Worm (Caenorhabditis elegans) whole organism, L1 larva: Measurements from ENCODE around the gene ppat-1.

Experiments used
- C16A3.4 ChIP-seq: fragments of 150-350 bp; optimal IDR thresholded peaks from 2 replicates; lab custom pipeline; 2014; ENCODE audit warnings: missing biosample characterization, missing genetic modification characterization
- C34B4.2 ChIP-seq: sonication (generic microtip); optimal IDR thresholded peaks from 2 replicates; lab custom pipeline; 2017; ENCODE audit warnings: mild to moderate bottlenecking, missing genetic modification characterization, missing compliant biosample characterization
- Y116A8C.19 ChIP-seq: sonication (generic microtip); optimal IDR thresholded peaks from 2 replicates; lab custom pipeline; 2016; ENCODE audit warnings: missing compliant biosample characterization, missing genetic modification characterization, borderline replicate concordance
- aha-1 ChIP-seq: fragments of 150-350 bp; optimal IDR thresholded peaks from 2 replicates; lab custom pipeline; 2014; ENCODE audit warnings: missing biosample characterization, missing genetic modification characterization
- aly-2 ChIP-seq: fragments of 150-350 bp; optimal IDR thresholded peaks from 2 replicates; lab custom pipeline; 2014; ENCODE audit warnings: missing biosample characterization, missing genetic modification characterization
- ceh-63 ChIP-seq: fragments of 200-800 bp; sonication (Bioruptor generic); optimal IDR thresholded peaks from 2 replicates; lab custom pipeline; 2018; ENCODE audit warnings: mild to moderate bottlenecking, missing genetic modification characterization, missing compliant biosample characterization
- ceh-8 ChIP-seq: fragments of 200-800 bp; sonication (Bioruptor generic); optimal IDR thresholded peaks from 2 replicates; lab custom pipeline; 2018; ENCODE audit warnings: mild to moderate bottlenecking, missing genetic modification characterization, moderate library complexity, missing compliant biosample characterization
- ceh-88 ChIP-seq: fragments of 200-800 bp; sonication (Bioruptor generic); IDR thresholded peaks from 2 replicates; pipeline ENCODE4 v1.3.6; 2022; ENCODE audit warnings: missing genetic modification characterization, missing compliant biosample characterization
- dpl-1 ChIP-seq, 3 experiments: fragments of 150-350 bp in 2 of 3; sonication (generic microtip) in 1 of 3; optimal IDR thresholded peaks; 2 replicates each; lab custom pipeline; 2014 to 2017; ENCODE audit warnings: missing biosample characterization in 3 of 3, missing genetic modification characterization in 3 of 3, missing genetic modification reagents in 3 of 3
- efl-1 ChIP-seq, 4 experiments: fragments of 150-350 bp; optimal IDR thresholded peaks in 3 of 4; peaks in 1 of 4; 1 replicate in 1 of 4; 2 replicates in 3 of 4; lab custom pipeline; 2014; ENCODE audit warnings: missing biosample characterization in 2 of 4, missing genetic modification characterization in 2 of 4, missing genetic modification reagents in 2 of 4
- efl-3 ChIP-seq: fragments of 200-800 bp; sonication (Bioruptor generic); optimal IDR thresholded peaks from 2 replicates; lab custom pipeline; 2018; ENCODE audit warnings: mild to moderate bottlenecking, missing genetic modification characterization, missing compliant biosample characterization
- egl-13 ChIP-seq: sonication (generic microtip); optimal IDR thresholded peaks from 2 replicates; lab custom pipeline; 2016; ENCODE audit warnings: missing genotype, missing genetic modification reagents, missing genetic modification characterization, missing compliant biosample characterization
- ets-5 ChIP-seq: fragments of 200-800 bp; sonication (Bioruptor generic); IDR thresholded peaks from 2 replicates; pipeline ENCODE4 v1.3.6; 2022; ENCODE audit warnings: missing genetic modification characterization, missing compliant biosample characterization
- fkh-10 ChIP-seq: sonication (generic microtip); optimal IDR thresholded peaks from 2 replicates; lab custom pipeline; 2017; ENCODE audit warnings: missing biosample characterization, missing genetic modification reagents, missing genetic modification characterization
- grh-1 ChIP-seq: fragments of 200-800 bp; sonication (Bioruptor generic); IDR thresholded peaks from 2 replicates; pipeline ENCODE4 v1.3.6; 2022; ENCODE audit warnings: missing genetic modification reagents, missing genetic modification characterization, missing compliant biosample characterization
- hlh-4 ChIP-seq: sonication (generic microtip); optimal IDR thresholded peaks from 2 replicates; lab custom pipeline; 2016; ENCODE audit warnings: mild to moderate bottlenecking, missing genetic modification characterization, missing compliant biosample characterization
- hpl-2 ChIP-seq: fragments of 150-350 bp; optimal IDR thresholded peaks from 2 replicates; lab custom pipeline; 2014; ENCODE audit warnings: missing biosample characterization, missing genetic modification reagents, missing genetic modification characterization
- irx-1 ChIP-seq: sonication (generic microtip); optimal IDR thresholded peaks from 2 replicates; lab custom pipeline; 2016; ENCODE audit warnings: missing genetic modification characterization, missing compliant biosample characterization
- jun-1 ChIP-seq: fragments of 150-350 bp; optimal IDR thresholded peaks from 2 replicates; lab custom pipeline; 2014; ENCODE audit warnings: missing biosample characterization, missing genetic modification reagents, missing genetic modification characterization
- lin-35 ChIP-seq, 2 experiments: fragments of 150-350 bp; optimal IDR thresholded peaks; 2 replicates each; lab custom pipeline; 2014; ENCODE audit warnings: missing biosample characterization in 2 of 2, missing genetic modification characterization in 2 of 2, missing genetic modification reagents in 2 of 2
- lir-3 ChIP-seq: sonication (generic microtip); optimal IDR thresholded peaks from 2 replicates; lab custom pipeline; 2016; ENCODE audit warnings: mild to moderate bottlenecking, missing genetic modification characterization, moderate library complexity, missing compliant biosample characterization; ENCODE audit not compliant: poor library complexity
- lsy-2 ChIP-seq, 2 experiments: fragments of 150-350 bp; optimal IDR thresholded peaks; 2 replicates each; lab custom pipeline; 2014; ENCODE audit warnings: missing biosample characterization in 2 of 2, missing genetic modification characterization in 2 of 2
- mab-9 ChIP-seq: fragments of 200-800 bp; sonication (Bioruptor generic); IDR thresholded peaks from 2 replicates; pipeline ENCODE4 v1.3.6; 2022; ENCODE audit warnings: missing genetic modification reagents, missing genetic modification characterization, missing compliant biosample characterization
- mdl-1 ChIP-seq, 2 experiments: fragments of 150-350 bp; optimal IDR thresholded peaks; 2 replicates each; lab custom pipeline; 2014 to 2017; ENCODE audit warnings: missing biosample characterization in 2 of 2, missing genetic modification characterization in 2 of 2, inconsistent platforms in 1 of 2
- mep-1 ChIP-seq: fragments of 150-350 bp; optimal IDR thresholded peaks from 2 replicates; lab custom pipeline; 2014; ENCODE audit warnings: missing biosample characterization, missing genetic modification characterization
- nhr-19 ChIP-seq: fragments of 200-800 bp; sonication (Bioruptor generic); conservative IDR thresholded peaks from 2 replicates; pipeline ENCODE4 v1.3.6; 2022; ENCODE audit warnings: missing genetic modification characterization, missing compliant biosample characterization
- nhr-20 ChIP-seq: sonication (generic microtip); optimal IDR thresholded peaks from 2 replicates; lab custom pipeline; 2016; ENCODE audit warnings: mild to moderate bottlenecking, missing genetic modification characterization, missing compliant biosample characterization
- nhr-28 ChIP-seq: fragments of 150-350 bp; optimal IDR thresholded peaks from 2 replicates; lab custom pipeline; 2014; ENCODE audit warnings: missing biosample characterization, missing genetic modification characterization
- nhr-47 ChIP-seq: sonication (generic microtip); optimal IDR thresholded peaks from 2 replicates; lab custom pipeline; 2016; ENCODE audit warnings: mild to moderate bottlenecking, missing genetic modification characterization, moderate library complexity, missing compliant biosample characterization
- nhr-77 ChIP-seq: fragments of 150-350 bp; optimal IDR thresholded peaks from 2 replicates; lab custom pipeline; 2014; ENCODE audit warnings: missing biosample characterization, missing genetic modification characterization
- nhr-84 ChIP-seq: sonication (generic microtip); optimal IDR thresholded peaks from 2 replicates; lab custom pipeline; 2017; ENCODE audit warnings: missing biosample characterization, missing genetic modification characterization
- nhr-85 ChIP-seq: sonication (generic microtip); peaks from one replicate; lab custom pipeline; 2016; ENCODE audit warnings: missing genetic modification characterization, inconsistent platforms, missing compliant biosample characterization
- nhr-90 ChIP-seq: sonication (generic microtip); optimal IDR thresholded peaks from 2 replicates; lab custom pipeline; 2016; ENCODE audit warnings: mild to moderate bottlenecking, missing genetic modification characterization, missing compliant biosample characterization; ENCODE audit not compliant: poor library complexity
- pag-3 ChIP-seq: sonication (generic microtip); optimal IDR thresholded peaks from 2 replicates; lab custom pipeline; 2017; ENCODE audit warnings: missing genetic modification characterization, mild to moderate bottlenecking, missing compliant biosample characterization, antibody characterized with exemption, borderline replicate concordance; ENCODE audit not compliant: insufficient read depth
- pax-3 ChIP-seq: fragments of 200-800 bp; sonication (Bioruptor generic); optimal IDR thresholded peaks from 2 replicates; lab custom pipeline; 2018; ENCODE audit warnings: mild to moderate bottlenecking, missing genetic modification characterization, moderate library complexity, missing compliant biosample characterization
- pqm-1 ChIP-seq: sonication (generic microtip); optimal IDR thresholded peaks from 3 replicates; lab custom pipeline; 2017; ENCODE audit warnings: missing biosample characterization, missing genetic modification characterization
- skn-1 ChIP-seq: fragments of 150-350 bp; optimal IDR thresholded peaks from 2 replicates; lab custom pipeline; 2014; ENCODE audit warnings: missing biosample characterization, missing genetic modification characterization
- snu-23 ChIP-seq: sonication (generic microtip); optimal IDR thresholded peaks from 2 replicates; lab custom pipeline; 2016; ENCODE audit warnings: missing genetic modification characterization, missing compliant biosample characterization
- sox-4 ChIP-seq: sonication (generic microtip); optimal IDR thresholded peaks from 2 replicates; lab custom pipeline; 2016; ENCODE audit warnings: missing genetic modification characterization, missing compliant biosample characterization
- sptf-1 ChIP-seq: fragments of 150-350 bp; optimal IDR thresholded peaks from 2 replicates; lab custom pipeline; 2014; ENCODE audit warnings: missing biosample characterization, missing genetic modification characterization
- sup-37 ChIP-seq: fragments of 200-800 bp; sonication (Bioruptor generic); optimal IDR thresholded peaks from 2 replicates; lab custom pipeline; 2018; ENCODE audit warnings: mild to moderate bottlenecking, missing genetic modification characterization, missing compliant biosample characterization
- tbx-2 ChIP-seq: sonication (generic microtip); optimal IDR thresholded peaks from 2 replicates; lab custom pipeline; 2016; ENCODE audit warnings: missing genetic modification characterization, missing compliant biosample characterization
- unc-130 ChIP-seq: fragments of 150-350 bp; optimal IDR thresholded peaks from 2 replicates; lab custom pipeline; 2017; ENCODE audit warnings: missing biosample characterization, missing genetic modification characterization, inconsistent platforms
- unc-30 ChIP-seq: sonication (generic microtip); optimal IDR thresholded peaks from 2 replicates; lab custom pipeline; 2017; ENCODE audit warnings: missing biosample characterization, missing genetic modification characterization
- unc-62 ChIP-seq: fragments of 150-350 bp; optimal IDR thresholded peaks from 2 replicates; lab custom pipeline; 2014; ENCODE audit warnings: missing biosample characterization, missing genetic modification reagents, missing genetic modification characterization
- unc-86 ChIP-seq: sonication (generic microtip); optimal IDR thresholded peaks from 2 replicates; lab custom pipeline; 2016; ENCODE audit warnings: missing genetic modification characterization, missing compliant biosample characterization
- vab-15 ChIP-seq: sonication (generic microtip); optimal IDR thresholded peaks from 2 replicates; lab custom pipeline; 2017; ENCODE audit warnings: missing genotype, mild to moderate bottlenecking, missing genetic modification characterization, missing compliant biosample characterization
- xbp-1 ChIP-seq: sonication (generic microtip); optimal IDR thresholded peaks from 2 replicates; lab custom pipeline; 2016; ENCODE audit warnings: missing genetic modification characterization, missing compliant biosample characterization
- zag-1 ChIP-seq: fragments of 150-350 bp; optimal IDR thresholded peaks from 2 replicates; lab custom pipeline; 2014; ENCODE audit warnings: missing biosample characterization, missing genetic modification characterization
- ztf-11 ChIP-seq, 2 experiments: sonication (generic microtip); optimal IDR thresholded peaks; 2 replicates each; lab custom pipeline; 2016 to 2017; ENCODE audit warnings: missing genetic modification characterization in 2 of 2, missing biosample characterization in 1 of 2, missing compliant biosample characterization in 1 of 2
- ztf-4 ChIP-seq: fragments of 150-350 bp; optimal IDR thresholded peaks from 2 replicates; lab custom pipeline; 2014; ENCODE audit warnings: missing biosample characterization, missing genetic modification characterization

The ppat-1 gene

DNA sequence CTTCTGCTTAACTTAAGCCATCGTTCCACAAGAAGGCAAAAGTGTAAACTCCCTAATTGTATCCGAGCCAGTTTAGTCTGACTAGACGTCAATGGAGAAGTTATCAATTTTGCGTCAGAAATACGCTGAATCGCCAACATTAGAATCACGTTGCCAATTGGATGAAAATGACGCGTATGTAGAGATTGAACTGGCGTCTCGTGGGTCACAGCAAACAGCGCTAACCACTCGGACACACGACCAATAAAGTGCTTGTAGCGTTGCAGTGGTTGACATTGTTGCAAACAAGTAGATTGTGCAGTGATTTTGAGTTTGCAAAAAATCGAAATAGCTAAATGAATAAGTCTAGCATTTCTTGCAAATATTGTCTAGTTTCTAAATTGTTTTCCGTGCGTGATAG is 515 bp downstream of the ppat-1 start (continued):
- no peak for TF ChIP-seq nhr-28 (tag; lab: Kevin White, UChicago)
- TF ChIP-seq C16A3.4: peak; percentile 82
- TF ChIP-seq ceh-88 (GFP tag; lab: Robert Waterston, UW): no peak
- no peak for TF ChIP-seq egl-13 (tag; lab: Kevin White, UChicago)
- TF ChIP-seq nhr-20: peak; percentile 78
- TF ChIP-seq nhr-77: peak; percentile 66
- TF ChIP-seq lin-35 (GFP tag; optimal IDR thresholded peaks at IDR 0.05; lab: Kevin White, UChicago): peak; percentile 41 to 86
- no peak for TF ChIP-seq C34B4.2 (tag; lab: Kevin White, UChicago)
- TF ChIP-seq pax-3 (tag; lab: Kevin White, UChicago): peak; percentile 42
- TF ChIP-seq efl-1 (optimal IDR thresholded peaks at IDR 0.05; lab: Kevin White, UChicago): peak; percentile 50 to 72
- TF ChIP-seq efl-1 (GFP tag; optimal IDR thresholded peaks at IDR 0.05 in 1 of 2; lab: Kevin White, UChicago): peak; percentile 32 to 97
- TF ChIP-seq zag-1: no peak
- no peak for TF ChIP-seq efl-3 (GFP tag; lab: Kevin White, UChicago)
- TF ChIP-seq fkh-10 (GFP tag; lab: Kevin White, UChicago): no peak
- TF ChIP-seq nhr-47: peak; percentile 73
- peak; percentile 56 for TF ChIP-seq irx-1
- peak; percentile 6 for TF ChIP-seq unc-86 (tag; lab: Kevin White, UChicago)
- peak; percentile 87 for TF ChIP-seq snu-23 (GFP tag; lab: Kevin White, UChicago)
- TF ChIP-seq vab-15 (tag; lab: Kevin White, UChicago): no peak
- TF ChIP-seq mab-9: no peak

ce11 chrIII:4693281-4693680 is 4.2 kb downstream of the ppat-1 start, which contains the start of gene nifk-1:
TSS of gene nifk-1 (minus strand) at chrIII:4693307.
- TF ChIP-seq tbx-2 (tag; lab: Kevin White, UChicago): peak; percentile 37
- no peak for TF ChIP-seq hlh-4 (tag; lab: Kevin White, UChicago)
- TF ChIP-seq lir-3: no peak
- no peak for TF ChIP-seq ceh-8 (GFP tag; lab: Kevin White, UChicago)
- TF ChIP-seq nhr-85: peak; percentile 83
- no peak for TF ChIP-seq pax-3 (tag; lab: Kevin White, UChicago)
- no peak for TF ChIP-seq aha-1 (tag; lab: Kevin White, UChicago)
- no peak for TF ChIP-seq ets-5
- no peak for TF ChIP-seq hpl-2 (GFP tag; lab: Kevin White, UChicago)
- TF ChIP-seq unc-30 (tag; lab: Kevin White, UChicago): no peak
- TF ChIP-seq skn-1: peak; percentile 28
- TF ChIP-seq fkh-10 (GFP tag; lab: Kevin White, UChicago): peak; percentile 10
- TF ChIP-seq nhr-90 (tag; lab: Kevin White, UChicago): peak; percentile 51
- peak; percentile 48 for TF ChIP-seq xbp-1 (tag; lab: Kevin White, UChicago)
- no peak for TF ChIP-seq ztf-4 (tag; lab: Kevin White, UChicago)
- TF ChIP-seq pag-3 (tag; lab: Kevin White, UChicago): no peak
- TF ChIP-seq aly-2 (tag; lab: Kevin White, UChicago): no peak
- TF ChIP-seq lsy-2 (tag; optimal IDR thresholded peaks at IDR 0.05; lab: Kevin White, UChicago): peak; percentile 75 to 84
- TF ChIP-seq nhr-84 (tag; lab: Kevin White, UChicago): no peak
- TF ChIP-seq sptf-1: no peak
- TF ChIP-seq mdl-1 (tag; optimal IDR thresholded peaks at IDR 0.05; lab: Kevin White, UChicago): peak in 1 of 2 experiments; percentile 31
- peak; percentile 9 for TF ChIP-seq nhr-77
- TF ChIP-seq unc-130 (tag; lab: Kevin White, UChicago): peak; percentile 49
- no peak for TF ChIP-seq Y116A8C.19
- TF ChIP-seq pqm-1 (tag; lab: Kevin White, UChicago): no peak
- peak; percentile 61 for TF ChIP-seq nhr-47
- TF ChIP-seq sup-37 (GFP tag; lab: Kevin White, UChicago): no peak
- TF ChIP-seq mep-1 (tag; lab: Kevin White, UChicago): peak; percentile 68
- no peak for TF ChIP-seq ceh-63 (GFP tag; lab: Kevin White, UChicago)
- no peak for TF ChIP-seq unc-62 (GFP tag; lab: Kevin White, UChicago)
- TF ChIP-seq sox-4 (tag; lab: Kevin White, UChicago): no peak
- TF ChIP-seq grh-1 (GFP tag; lab: Robert Waterston, UW): no peak
- peak; percentile 21 for TF ChIP-seq jun-1
- TF ChIP-seq nhr-19: peak; percentile 59
- TF ChIP-seq ceh-88 (GFP tag; lab: Robert Waterston, UW): no peak
- no peak for TF ChIP-seq mab-9
- no peak for TF ChIP-seq nhr-28 (tag; lab: Kevin White, UChicago)
- TF ChIP-seq ztf-11 (tag; optimal IDR thresholded peaks at IDR 0.05; lab: Kevin White, UChicago): no peak
- TF ChIP-seq egl-13 (tag; lab: Kevin White, UChicago): no peak
- TF ChIP-seq dpl-1 (GFP tag; optimal IDR thresholded peaks at IDR 0.05; lab: Kevin White, UChicago): peak; percentile 71 to 83 (median 80)
